Worm (Caenorhabditis elegans) whole organism, L3 larva: ENCODE results near the gene ipla-3.

Experiments used
- ZK546.5 ChIP-seq: sonication (generic microtip); optimal IDR thresholded peaks from 2 replicates; lab custom pipeline; 2017; ENCODE audit warnings: missing biosample characterization, missing genetic modification characterization
- egl-27 ChIP-seq: sonication (generic microtip); optimal IDR thresholded peaks from 4 replicates; lab custom pipeline; 2017; ENCODE audit warnings: missing biosample characterization, missing genetic modification reagents, missing genetic modification characterization
- lin-39 ChIP-seq: fragments of 150-350 bp; optimal IDR thresholded peaks from 2 replicates; lab custom pipeline; 2018; ENCODE audit warnings: missing biosample characterization, missing genetic modification reagents, missing genetic modification characterization
- mdl-1 ChIP-seq: fragments of 150-350 bp; optimal IDR thresholded peaks from 2 replicates; lab custom pipeline; 2014; ENCODE audit warnings: missing biosample characterization, missing genetic modification characterization
- pqm-1 ChIP-seq: fragments of 150-350 bp; optimal IDR thresholded peaks from 2 replicates; lab custom pipeline; 2017; ENCODE audit warnings: missing biosample characterization, missing genetic modification characterization, inconsistent platforms
- sea-2 ChIP-seq: fragments of 150-350 bp; sonication (generic microtip); optimal IDR thresholded peaks from 4 replicates; lab custom pipeline; 2014; ENCODE audit warnings: missing biosample characterization, missing genetic modification reagents, missing genetic modification characterization
- snpc-4 ChIP-seq: fragments of 150-350 bp; optimal IDR thresholded peaks from 2 replicates; lab custom pipeline; 2014; ENCODE audit warnings: missing biosample characterization, missing genetic modification characterization
- tbx-2 ChIP-seq: sonication (generic microtip); optimal IDR thresholded peaks from 2 replicates; lab custom pipeline; 2016; ENCODE audit warnings: mild to moderate bottlenecking, missing genetic modification characterization, missing compliant biosample characterization
- ztf-11 ChIP-seq: fragments of 150-350 bp; optimal IDR thresholded peaks from 2 replicates; lab custom pipeline; 2014; ENCODE audit warnings: missing biosample characterization, missing genetic modification characterization

ce11 chrV:20747964-20748363, 18.9 kb upstream of the ipla-3 start:
- TF ChIP-seq ZK546.5 (tag; lab: Kevin White, UChicago) (no peak), pqm-1 (tag; lab: Kevin White, UChicago) (no peak), mdl-1 (tag; lab: Kevin White, UChicago) (no peak), sea-2 (GFP tag; lab: Kevin White, UChicago) (no peak), lin-39 (no peak), snpc-4 (tag; lab: Kevin White, UChicago) (no peak), ztf-11 (tag; lab: Kevin White, UChicago) (no peak), tbx-2 (no peak), egl-27 (tag; lab: Kevin White, UChicago) (no peak)
